Fruit fly (Drosophila melanogaster) whole organism, embryonic: ENCODE measurements around the gene Nsf2.
A peak's percentile ranks its signal among the peaks of the same experiment; 100 is the strongest.

Experiments
- Asciz ChIP-seq: fragments of 200-800 bp; sonication (Bioruptor generic); optimal IDR thresholded peaks from 2 replicates; lab custom pipeline; 2017; ENCODE audit warnings: missing biosample characterization, mild to moderate bottlenecking, missing genetic modification characterization, missing genetic modification reagents
- CG10321 ChIP-seq: fragments of 200-800 bp; sonication (Bioruptor generic); IDR thresholded peaks from 2 replicates; pipeline ENCODE4 v1.3.6; 2022; ENCODE audit warnings: missing biosample characterization, missing genetic modification characterization
- CG10431 ChIP-seq: fragments of 200-800 bp; sonication (Bioruptor generic); optimal IDR thresholded peaks from 3 replicates; lab custom pipeline; 2018; ENCODE audit warnings: missing biosample characterization, mild to moderate bottlenecking, missing genetic modification characterization
- CG10565 ChIP-seq: fragments of 200-800 bp; sonication (Bioruptor generic); optimal IDR thresholded peaks from 3 replicates; lab custom pipeline; 2016; ENCODE audit warnings: missing biosample characterization, mild to moderate bottlenecking, missing genetic modification characterization
- CG12391 ChIP-seq: fragments of 200-800 bp; sonication (Bioruptor generic); optimal IDR thresholded peaks from 3 replicates; lab custom pipeline; 2018; ENCODE audit warnings: missing biosample characterization, mild to moderate bottlenecking, missing genetic modification characterization, moderate library complexity
- CG12942 ChIP-seq: fragments of 200-800 bp; sonication (Bioruptor generic); optimal IDR thresholded peaks from 3 replicates; lab custom pipeline; 2016; ENCODE audit warnings: missing biosample characterization, missing genetic modification characterization
- CG1647 ChIP-seq: fragments of 200-800 bp; sonication (Bioruptor generic); optimal IDR thresholded peaks from 3 replicates; lab custom pipeline; 2016; ENCODE audit warnings: missing biosample characterization, missing genetic modification characterization
- CG16813 ChIP-seq: fragments of 200-800 bp; sonication (Bioruptor generic); IDR thresholded peaks from 3 replicates; pipeline ENCODE4 v1.3.6; 2022; ENCODE audit warnings: missing biosample characterization, missing genetic modification characterization; ENCODE audit not compliant: partially characterized antibody
- CG17359 ChIP-seq: fragments of 200-800 bp; sonication (Bioruptor generic); optimal IDR thresholded peaks from 3 replicates; lab custom pipeline; 2018; ENCODE audit warnings: missing biosample characterization, mild to moderate bottlenecking, missing genetic modification characterization, moderate library complexity
- CG2129 ChIP-seq: fragments of 200-800 bp; sonication (Bioruptor generic); IDR thresholded peaks from 2 replicates; pipeline ENCODE4 v1.3.6; 2022; ENCODE audit warnings: missing biosample characterization, missing genetic modification characterization; ENCODE audit not compliant: partially characterized antibody
- CG2199 ChIP-seq: fragments of 200-800 bp; sonication (Bioruptor generic); IDR thresholded peaks from 3 replicates; pipeline ENCODE4 v1.3.6; 2022; ENCODE audit warnings: missing biosample characterization, missing genetic modification characterization
- CG2202 ChIP-seq: fragments of 200-800 bp; sonication (Bioruptor generic); optimal IDR thresholded peaks from 2 replicates; lab custom pipeline; 2018; ENCODE audit warnings: missing biosample characterization, mild to moderate bottlenecking, missing genetic modification characterization
- CG2712 ChIP-seq: fragments of 200-800 bp; optimal IDR thresholded peaks from 3 replicates; lab custom pipeline; 2019; ENCODE audit warnings: missing biosample characterization, mild to moderate bottlenecking, missing genetic modification characterization, moderate library complexity
- CG3281 ChIP-seq: fragments of 200-800 bp; sonication (Bioruptor generic); optimal IDR thresholded peaks from 3 replicates; lab custom pipeline; 2017; ENCODE audit warnings: missing biosample characterization, mild to moderate bottlenecking, missing genetic modification characterization
- CG3847 ChIP-seq: fragments of 200-800 bp; sonication (Bioruptor generic); IDR thresholded peaks from 2 replicates; pipeline ENCODE4 v1.3.6; 2022; ENCODE audit warnings: missing biosample characterization, missing genetic modification characterization
- CG4424 ChIP-seq: fragments of 200-800 bp; sonication (Bioruptor generic); optimal IDR thresholded peaks from 3 replicates; lab custom pipeline; 2016; ENCODE audit warnings: missing biosample characterization, missing genetic modification characterization
- CG4820 ChIP-seq: fragments of 200-800 bp; sonication (Bioruptor generic); optimal IDR thresholded peaks from 3 replicates; lab custom pipeline; 2016; ENCODE audit warnings: missing biosample characterization, missing genetic modification characterization
- CG7357 ChIP-seq: fragments of 200-800 bp; sonication (Bioruptor generic); IDR thresholded peaks from 3 replicates; pipeline ENCODE4 v1.3.6; 2022; ENCODE audit warnings: missing biosample characterization, missing genetic modification characterization
- CG7987 ChIP-seq: fragments of 200-800 bp; sonication (Bioruptor generic); optimal IDR thresholded peaks from 2 replicates; lab custom pipeline; 2018; ENCODE audit warnings: missing biosample characterization, mild to moderate bottlenecking, missing genetic modification characterization, moderate library complexity
- CG8359 ChIP-seq: fragments of 200-800 bp; sonication (Bioruptor generic); optimal IDR thresholded peaks from 2 replicates; lab custom pipeline; 2017; ENCODE audit warnings: missing biosample characterization, mild to moderate bottlenecking, missing genetic modification characterization, borderline replicate concordance
- CG8388 ChIP-seq: fragments of 200-800 bp; sonication (Bioruptor generic); optimal IDR thresholded peaks from 2 replicates; lab custom pipeline; 2019; ENCODE audit warnings: missing biosample characterization, mild to moderate bottlenecking, missing genetic modification characterization, moderate library complexity
- CG8924 ChIP-seq: fragments of 200-800 bp; optimal IDR thresholded peaks from 3 replicates; lab custom pipeline; 2019; ENCODE audit warnings: missing biosample characterization, mild to moderate bottlenecking, missing genetic modification characterization, moderate library complexity
- CTCF ChIP-seq: fragments of 200-800 bp; sonication (Bioruptor generic); optimal IDR thresholded peaks from 2 replicates; lab custom pipeline; 2017; ENCODE audit warnings: missing biosample characterization, mild to moderate bottlenecking, missing genetic modification characterization, moderate library complexity
- Elba2 ChIP-seq: fragments of 200-800 bp; sonication (Bioruptor generic); optimal IDR thresholded peaks from 3 replicates; lab custom pipeline; 2016; ENCODE audit warnings: missing biosample characterization, missing genetic modification characterization
- GATAe ChIP-seq: fragments of 200-800 bp; sonication (Bioruptor generic); conservative IDR thresholded peaks from 2 replicates; pipeline ENCODE4 v1.3.6; 2022; ENCODE audit warnings: missing biosample characterization, missing genetic modification characterization
- Med ChIP-seq: fragments of 200-800 bp; sonication (Bioruptor generic); peaks from one replicate; lab custom pipeline; 2016; ENCODE audit warnings: missing biosample characterization, missing genetic modification characterization, mild to moderate bottlenecking, inconsistent platforms, moderate library complexity
- Nf-YB ChIP-seq: fragments of 200-800 bp; sonication (Bioruptor generic); optimal IDR thresholded peaks from 3 replicates; lab custom pipeline; 2019; ENCODE audit warnings: missing biosample characterization, mild to moderate bottlenecking, missing genetic modification characterization, moderate library complexity
- NfI ChIP-seq: fragments of 200-800 bp; sonication (Bioruptor generic); optimal IDR thresholded peaks from 3 replicates; lab custom pipeline; 2018; ENCODE audit warnings: missing biosample characterization, mild to moderate bottlenecking, missing genetic modification characterization, moderate library complexity
- Rx ChIP-seq: fragments of 200-800 bp; sonication (Bioruptor generic); IDR thresholded peaks from 2 replicates; pipeline ENCODE4 v1.3.6; 2022; ENCODE audit warnings: missing biosample characterization, missing genetic modification characterization
- Six4 ChIP-seq: fragments of 200-800 bp; sonication (Bioruptor generic); optimal IDR thresholded peaks from 2 replicates; lab custom pipeline; 2016; ENCODE audit warnings: missing biosample characterization, missing genetic modification characterization
- crc ChIP-seq: fragments of 200-800 bp; sonication (Bioruptor generic); optimal IDR thresholded peaks from 2 replicates; lab custom pipeline; 2016; ENCODE audit warnings: missing biosample characterization, missing genetic modification characterization
- danr ChIP-seq: fragments of 200-800 bp; sonication (Bioruptor generic); IDR thresholded peaks from 2 replicates; pipeline ENCODE4 v1.3.6; 2022; ENCODE audit warnings: missing biosample characterization, missing genetic modification characterization
- ems ChIP-seq: fragments of 200-800 bp; sonication (Bioruptor generic); optimal IDR thresholded peaks from 3 replicates; lab custom pipeline; 2016; ENCODE audit warnings: missing biosample characterization, missing genetic modification characterization
- ewg ChIP-seq: fragments of 200-800 bp; sonication (Bioruptor generic); optimal IDR thresholded peaks from 3 replicates; lab custom pipeline; 2017; ENCODE audit warnings: mild to moderate bottlenecking, missing biosample characterization, missing genetic modification reagents, missing genetic modification characterization
- fd102C ChIP-seq: fragments of 200-800 bp; sonication (Bioruptor generic); optimal IDR thresholded peaks from 2 replicates; lab custom pipeline; 2018; ENCODE audit warnings: missing biosample characterization, mild to moderate bottlenecking, missing genetic modification characterization, moderate library complexity
- her ChIP-seq: fragments of 200-800 bp; sonication (Bioruptor generic); optimal IDR thresholded peaks from 2 replicates; lab custom pipeline; 2016; ENCODE audit warnings: missing biosample characterization, missing genetic modification characterization
- klu ChIP-seq: fragments of 200-800 bp; sonication (Bioruptor generic); IDR thresholded peaks from 2 replicates; pipeline ENCODE4 v1.3.6; 2022; ENCODE audit warnings: missing biosample characterization, missing genetic modification characterization
- lmd ChIP-seq: fragments of 200-800 bp; sonication (Bioruptor generic); IDR thresholded peaks from 2 replicates; pipeline ENCODE4 v1.3.6; 2022; ENCODE audit warnings: missing biosample characterization, missing genetic modification characterization
- otp ChIP-seq: fragments of 200-800 bp; sonication (Bioruptor generic); IDR thresholded peaks from 3 replicates; pipeline ENCODE4, ENCODE4 v1.3.6; 2022; ENCODE audit warnings: missing biosample characterization, missing genetic modification characterization
- sens ChIP-seq: fragments of 200-800 bp; sonication (Bioruptor generic); peaks from one replicate; lab custom pipeline; 2016; ENCODE audit warnings: missing biosample characterization, missing genetic modification characterization
- sens-2 ChIP-seq: fragments of 200-800 bp; sonication (Bioruptor generic); IDR thresholded peaks from 2 replicates; pipeline ENCODE4 v1.3.6; 2022; ENCODE audit warnings: missing biosample characterization, missing genetic modification characterization
- slou ChIP-seq: fragments of 200-800 bp; sonication (Bioruptor generic); optimal IDR thresholded peaks from 3 replicates; lab custom pipeline; 2016; ENCODE audit warnings: missing biosample characterization, missing genetic modification characterization
- unpg ChIP-seq: fragments of 200-800 bp; sonication (Bioruptor generic); optimal IDR thresholded peaks from 3 replicates; lab custom pipeline; 2018; ENCODE audit warnings: missing biosample characterization, mild to moderate bottlenecking, missing genetic modification characterization, moderate library complexity
- wdn ChIP-seq: fragments of 200-800 bp; sonication (Bioruptor generic); IDR thresholded peaks from 2 replicates; pipeline ENCODE4 v1.3.6; 2022; ENCODE audit warnings: missing biosample characterization, missing genetic modification characterization

The Nsf2 gene

dm6 chr3R:13884929-13885328 lies 47.1 kb upstream of the Nsf2 start (continued):
- TF ChIP-seq CG2199, result no peak
- TF ChIP-seq fd102C (GFP tag; lab: Kevin White, UChicago), result no peak
- TF ChIP-seq CG3847 (GFP tag; lab: Robert Waterston, UW), result no peak
- no peak for TF ChIP-seq Asciz (GFP tag; lab: Kevin White, UChicago)
- TF ChIP-seq NfI, result no peak
- no peak for TF ChIP-seq CG10431 (GFP tag; lab: Kevin White, UChicago)
- TF ChIP-seq Rx (GFP tag; lab: Robert Waterston, UW), result no peak; the same call in 1 of the 2 replicates
- peak; percentile 37 for TF ChIP-seq unpg (GFP tag; lab: Kevin White, UChicago)
- 0 out of 2 replicates have a peak, but pooled peaks have one; percentile 7 for TF ChIP-seq lmd (GFP tag; lab: Robert Waterston, UW)
- no peak for TF ChIP-seq CG8359
- TF ChIP-seq sens (GFP tag; lab: Kevin White, UChicago), result peak; percentile 91
- no peak for TF ChIP-seq ems
- no peak for TF ChIP-seq crc
- no peak for TF ChIP-seq CG16813 (GFP tag; lab: Robert Waterston, UW)
- TF ChIP-seq CG7987, result no peak
- TF ChIP-seq otp (GFP tag; lab: Robert Waterston, UW), result peak; percentile 56; the same call in 2 of the 3 replicates
- no peak for TF ChIP-seq CG8924 (tag; lab: Kevin White, UChicago)
- TF ChIP-seq slou (GFP tag; lab: Kevin White, UChicago), result no peak
- no peak for TF ChIP-seq Six4 (GFP tag; lab: Kevin White, UChicago)
- TF ChIP-seq CG12942, result no peak
- peak; percentile 74 for TF ChIP-seq CG2712 (tag; lab: Kevin White, UChicago)
- TF ChIP-seq CG3281, result no peak
- TF ChIP-seq Med (GFP tag; lab: Kevin White, UChicago), result peak; percentile 62
- no peak for TF ChIP-seq CG4820 (GFP tag; lab: Kevin White, UChicago)
- TF ChIP-seq Nf-YB (GFP tag; lab: Kevin White, UChicago), result no peak
- no peak for TF ChIP-seq CG10565
- TF ChIP-seq klu (GFP tag; lab: Robert Waterston, UW), result no peak
- TF ChIP-seq CG2129 (GFP tag; lab: Robert Waterston, UW), result no peak
- no peak for TF ChIP-seq CG10321 (GFP tag; lab: Robert Waterston, UW)
- peak; percentile 15 for TF ChIP-seq CG17359 (tag; lab: Kevin White, UChicago)
- no peak for TF ChIP-seq CG1647 (GFP tag; lab: Kevin White, UChicago)
- TF ChIP-seq Elba2, result no peak
- TF ChIP-seq CG7357 (GFP tag; lab: Robert Waterston, UW), result no peak
- 0 out of 2 replicates have a peak, but pooled peaks have one; percentile 28 for TF ChIP-seq sens-2 (GFP tag; lab: Robert Waterston, UW)
- peak; percentile 13 for TF ChIP-seq CG8388 (GFP tag; lab: Kevin White, UChicago)
- TF ChIP-seq ewg, result no peak
- peak; percentile 36 for TF ChIP-seq CG12391 (tag; lab: Kevin White, UChicago)
- no peak for TF ChIP-seq her
- no peak for TF ChIP-seq wdn
- no peak for TF ChIP-seq GATAe (GFP tag; lab: Robert Waterston, UW)
- peak; percentile 47 for TF ChIP-seq CG4424 (GFP tag; lab: Kevin White, UChicago)
- TF ChIP-seq danr (GFP tag; lab: Robert Waterston, UW), result no peak
- no peak for TF ChIP-seq CTCF (GFP tag; lab: Kevin White, UChicago)
- TF ChIP-seq CG2202 (tag; lab: Kevin White, UChicago), result peak; percentile 14
